Fruit fly (Drosophila melanogaster): ENCODE data around the gene stops.

Gene stops

DNA sequence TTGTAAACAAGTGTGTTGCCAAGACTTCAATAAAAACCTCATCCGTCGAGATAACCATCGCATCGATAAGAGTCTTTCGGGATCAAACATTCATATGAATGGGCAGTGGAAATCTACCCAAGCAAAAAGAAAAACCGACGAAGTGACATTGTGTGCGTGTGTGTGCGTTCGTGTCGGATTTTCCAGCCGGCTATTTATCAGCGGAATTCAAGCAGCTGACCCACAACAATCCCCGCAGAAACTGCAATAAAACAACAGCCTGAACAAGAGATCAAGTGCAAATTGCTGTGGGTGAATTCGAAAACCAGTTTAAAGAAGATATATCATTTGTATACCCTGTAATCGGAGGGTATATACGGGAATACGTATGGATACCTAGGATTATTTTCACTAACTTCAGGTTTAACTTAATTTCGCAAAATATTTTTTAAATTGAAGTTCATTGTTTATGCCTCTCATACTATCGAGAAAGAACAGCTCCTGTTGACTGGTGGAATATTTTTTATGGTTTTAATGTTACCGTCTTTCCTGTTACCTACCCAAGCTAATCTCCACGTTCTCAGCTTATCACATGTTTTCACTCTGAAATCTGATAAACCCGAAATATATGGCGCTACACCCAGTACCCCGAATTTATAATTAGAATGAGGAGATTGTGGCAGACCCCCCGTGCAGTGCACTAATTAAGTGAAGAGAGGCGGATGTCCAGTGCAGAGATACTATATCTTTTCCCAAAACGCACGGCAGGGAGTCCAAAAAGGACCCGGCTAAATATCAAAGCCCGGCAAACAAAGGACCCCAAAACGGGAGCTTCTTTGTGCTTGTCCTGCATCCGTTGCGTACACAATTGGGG, 28.5 kb upstream of the stops start:
- TF ChIP-seq Sox14 (GFP tag; optimal IDR thresholded peaks at IDR 0.05) (peak; percentile 3), CG10669 (GFP tag; optimal IDR thresholded peaks at IDR 0.05) (no peak), topi (GFP tag; optimal IDR thresholded peaks at IDR 0.05) (peak; percentile 7), fd59A (GFP tag; optimal IDR thresholded peaks at IDR 0.05) (no peak), CG11294 (GFP tag; IDR thresholded peaks at IDR 0.05) (no peak), CG6854 (GFP tag; optimal IDR thresholded peaks at IDR 0.05) (no peak), fkh (GFP tag; optimal IDR thresholded peaks at IDR 0.05) (no peak), Eip75B (GFP tag; optimal IDR thresholded peaks at IDR 0.05) (no peak), acj6 (GFP tag; optimal IDR thresholded peaks at IDR 0.05) (no peak), lz (GFP tag; optimal IDR thresholded peaks at IDR 0.05) (peak; percentile 7), CG7368 (GFP tag; optimal IDR thresholded peaks at IDR 0.05) (no peak), CG16779 (tag; optimal IDR thresholded peaks at IDR 0.05) (no peak), CG8632 (GFP tag; optimal IDR thresholded peaks at IDR 0.05) (peak; percentile 6), CG6163 (GFP tag; IDR thresholded peaks at IDR 0.05) (peak; percentile 31; the same call in 2 of the 3 replicates), vri (GFP tag; optimal IDR thresholded peaks at IDR 0.05) (peak; percentile 46), spab (GFP tag; optimal IDR thresholded peaks at IDR 0.05) (no peak), Smox (GFP tag; optimal IDR thresholded peaks at IDR 0.05) (peak; percentile 29), Met (GFP tag; optimal IDR thresholded peaks at IDR 0.05) (peak; percentile 17), CG4318 (GFP tag; optimal IDR thresholded peaks at IDR 0.05) (no peak), pdm3 (GFP tag; optimal IDR thresholded peaks at IDR 0.05) (peak; percentile 22), net (GFP tag; optimal IDR thresholded peaks at IDR 0.05) (peak; percentile 2), OdsH (GFP tag; optimal IDR thresholded peaks at IDR 0.05) (peak; percentile 16), esn (GFP tag; optimal IDR thresholded peaks at IDR 0.05) (peak; percentile 1), Sox102F (GFP tag; optimal IDR thresholded peaks at IDR 0.05) (peak; percentile 20), CG15336 (GFP tag; IDR thresholded peaks at IDR 0.05) (peak; percentile 12; the same call in 1 of the 2 replicates), CG8119 (GFP tag; IDR thresholded peaks at IDR 0.05) (no peak), cyc (GFP tag; optimal IDR thresholded peaks at IDR 0.05) (peak; percentile 4), Hr39 (GFP tag; optimal IDR thresholded peaks at IDR 0.05) (peak; percentile 47), Eip78C (GFP tag) (peak; percentile 76), Hr4 (GFP tag; optimal IDR thresholded peaks at IDR 0.05) (peak; percentile 8), svp (GFP tag) (peak; percentile 95), CG31627 (GFP tag; optimal IDR thresholded peaks at IDR 0.05) (peak; percentile 30), CG8319 (GFP tag; optimal IDR thresholded peaks at IDR 0.05) (no peak), Lpt (GFP tag; optimal IDR thresholded peaks at IDR 0.05) (no peak), CG6808 (GFP tag; optimal IDR thresholded peaks at IDR 0.05) (no peak), CG3919 (GFP tag; optimal IDR thresholded peaks at IDR 0.05) (no peak)

DNA sequence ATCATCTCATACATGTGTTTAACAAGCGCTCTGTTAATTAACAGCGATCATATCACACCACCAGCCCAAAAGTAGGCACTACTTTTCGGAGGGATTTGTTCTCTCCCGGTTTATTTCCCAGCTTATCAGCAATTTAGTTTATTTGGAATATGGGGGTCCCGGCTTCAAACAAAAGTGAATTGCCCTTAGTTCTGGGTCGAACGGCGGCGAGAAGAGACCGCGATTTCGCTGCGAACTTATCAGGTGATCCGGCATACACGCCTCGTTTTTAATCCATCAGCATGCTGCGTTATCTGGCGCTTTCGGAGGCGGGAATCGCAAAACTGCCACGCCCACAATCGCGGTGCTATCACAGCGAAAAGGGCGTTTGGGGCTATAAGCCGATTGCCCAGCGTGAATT, 27.8 kb upstream of the stops start, which contains the start of gene CG1544:
TSS of gene CG1544 (plus strand) at position 186 of the 400 bp plus-strand sequence.
- TF ChIP-seq Blimp-1 (GFP tag; optimal IDR thresholded peaks at IDR 0.05) (peak; percentile 3), CG6808 (GFP tag; optimal IDR thresholded peaks at IDR 0.05) (no peak), Eip78C (GFP tag) (peak; percentile 51), Hr39 (GFP tag; optimal IDR thresholded peaks at IDR 0.05) (no peak), fkh (GFP tag; optimal IDR thresholded peaks at IDR 0.05) (peak; percentile 10), vri (GFP tag; optimal IDR thresholded peaks at IDR 0.05) (no peak), Gug (GFP tag; IDR thresholded peaks at IDR 0.05) (0 out of 2 replicates have a peak, but pooled peaks have one; percentile 31)

DNA sequence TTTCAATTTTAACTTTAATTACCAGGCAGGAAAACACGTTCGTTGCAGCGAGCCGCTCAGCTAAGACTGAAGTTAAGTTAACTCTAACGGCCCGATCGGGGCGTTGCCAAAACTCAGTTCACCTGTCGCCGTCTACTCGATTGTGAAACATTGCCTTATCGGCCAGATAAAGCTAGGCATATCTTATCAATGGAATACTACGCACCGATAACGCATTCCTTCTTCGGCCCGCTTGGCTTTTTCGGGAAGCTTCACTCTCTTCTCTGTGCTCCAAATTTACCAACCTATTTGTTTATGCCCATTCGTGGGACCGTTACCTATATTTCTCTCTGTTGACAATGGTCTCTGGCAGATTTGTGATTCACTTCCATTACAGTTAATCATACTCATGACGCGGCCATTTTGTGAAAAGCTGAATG, 26.8 kb upstream of the stops start, which contains the start of gene mesh:
TSS of gene mesh (minus strand) at position 68 of the 419 bp plus-strand sequence.
- TF ChIP-seq Eip93F (GFP tag; optimal IDR thresholded peaks at IDR 0.05) (peak; percentile 61), vri (GFP tag; optimal IDR thresholded peaks at IDR 0.05) (peak; percentile 89), fkh (GFP tag; optimal IDR thresholded peaks at IDR 0.05) (peak; percentile 67), CG11902 (GFP tag; optimal IDR thresholded peaks at IDR 0.05) (no peak), Hr4 (GFP tag; optimal IDR thresholded peaks at IDR 0.05) (no peak)
